Fruit fly (Drosophila melanogaster) whole organism, embryonic: ENCODE data around the gene CG33934.

Source experiments
- Antp ChIP-seq: fragments of 200-800 bp; sonication (Bioruptor generic); optimal IDR thresholded peaks from 3 replicates; lab custom pipeline; 2016; ENCODE audit warnings: missing biosample characterization, missing genetic modification characterization
- B-H2 ChIP-seq: fragments of 200-800 bp; sonication (Bioruptor generic); optimal IDR thresholded peaks from 2 replicates; lab custom pipeline; 2018; ENCODE audit warnings: missing biosample characterization, mild to moderate bottlenecking, missing genetic modification characterization
- CG11723 ChIP-seq: fragments of 200-800 bp; sonication (Bioruptor generic); optimal IDR thresholded peaks from 2 replicates; lab custom pipeline; 2017; ENCODE audit warnings: missing biosample characterization, mild to moderate bottlenecking, missing genetic modification characterization
- CG12071 ChIP-seq: fragments of 200-800 bp; sonication (Bioruptor generic); optimal IDR thresholded peaks from 3 replicates; lab custom pipeline; 2018; ENCODE audit warnings: missing biosample characterization, mild to moderate bottlenecking, missing genetic modification characterization
- CG15011 ChIP-seq: fragments of 200-800 bp; sonication (Bioruptor generic); optimal IDR thresholded peaks from 3 replicates; lab custom pipeline; 2018; ENCODE audit warnings: missing biosample characterization, mild to moderate bottlenecking, missing genetic modification characterization
- CG17829 ChIP-seq: fragments of 200-800 bp; optimal IDR thresholded peaks from 2 replicates; lab custom pipeline; 2019; ENCODE audit warnings: missing biosample characterization, mild to moderate bottlenecking, missing genetic modification characterization, moderate library complexity
- CG1792 ChIP-seq: fragments of 200-800 bp; sonication (Bioruptor generic); optimal IDR thresholded peaks from 2 replicates; lab custom pipeline; 2016; ENCODE audit warnings: missing biosample characterization, missing genetic modification characterization
- CG33557 ChIP-seq: fragments of 200-800 bp; sonication (Bioruptor generic); optimal IDR thresholded peaks from 2 replicates; lab custom pipeline; 2019; ENCODE audit warnings: missing biosample characterization, mild to moderate bottlenecking, missing genetic modification characterization, moderate library complexity
- CG3407 ChIP-seq: fragments of 200-800 bp; sonication (Bioruptor generic); optimal IDR thresholded peaks from 2 replicates; lab custom pipeline; 2018; ENCODE audit warnings: missing biosample characterization, mild to moderate bottlenecking, missing genetic modification characterization
- CG4282 ChIP-seq: fragments of 200-800 bp; sonication (Bioruptor generic); optimal IDR thresholded peaks from 2 replicates; lab custom pipeline; 2016; ENCODE audit warnings: missing biosample characterization, missing genetic modification characterization
- CG6813 ChIP-seq: fragments of 200-800 bp; sonication (Bioruptor generic); optimal IDR thresholded peaks from 2 replicates; lab custom pipeline; 2017; ENCODE audit warnings: missing biosample characterization, missing genetic modification characterization, mild to moderate bottlenecking, moderate library complexity, missing genetic modification reagents
- CG7556 ChIP-seq: fragments of 200-800 bp; sonication (Bioruptor generic); optimal IDR thresholded peaks from 2 replicates; lab custom pipeline; 2017; ENCODE audit warnings: missing biosample characterization, mild to moderate bottlenecking, missing genetic modification characterization
- CG7786 ChIP-seq: fragments of 200-800 bp; sonication (Bioruptor generic); optimal IDR thresholded peaks from 2 replicates; lab custom pipeline; 2016; ENCODE audit warnings: missing biosample characterization, missing genetic modification characterization
- CG9727 ChIP-seq: fragments of 200-800 bp; sonication (Bioruptor generic); optimal IDR thresholded peaks from 3 replicates; lab custom pipeline; 2017; ENCODE audit warnings: missing biosample characterization, mild to moderate bottlenecking, missing genetic modification characterization
- CG9797 ChIP-seq: fragments of 200-800 bp; sonication (Bioruptor generic); optimal IDR thresholded peaks from 3 replicates; lab custom pipeline; 2018; ENCODE audit warnings: missing biosample characterization, mild to moderate bottlenecking, missing genetic modification characterization
- CHES-1-like ChIP-seq: fragments of 200-800 bp; sonication (Bioruptor generic); optimal IDR thresholded peaks from 2 replicates; lab custom pipeline; 2016; ENCODE audit warnings: missing biosample characterization, missing genetic modification characterization
- CkIIα-i1 ChIP-seq: fragments of 200-800 bp; sonication (Bioruptor generic); IDR thresholded peaks from 2 replicates; pipeline ENCODE4 v1.3.6; 2022; ENCODE audit warnings: missing biosample characterization, missing genetic modification characterization
- D19A ChIP-seq: fragments of 200-800 bp; optimal IDR thresholded peaks from 3 replicates; lab custom pipeline; 2019; ENCODE audit warnings: missing biosample characterization, mild to moderate bottlenecking, missing genetic modification characterization, moderate library complexity
- Dad ChIP-seq: fragments of 200-800 bp; sonication (Bioruptor generic); optimal IDR thresholded peaks from 3 replicates; lab custom pipeline; 2016; ENCODE audit warnings: missing biosample characterization, missing genetic modification characterization
- Dfd ChIP-seq, 2 experiments: fragments of >200 bp; optimal IDR thresholded peaks; 2 replicates each; lab custom pipeline; 2017; ENCODE audit warnings: missing biosample characterization in 2 of 2, missing genetic modification characterization in 2 of 2
- Fer2 ChIP-seq: fragments of 200-800 bp; sonication (Bioruptor generic); optimal IDR thresholded peaks from 2 replicates; lab custom pipeline; 2018; ENCODE audit warnings: missing biosample characterization, mild to moderate bottlenecking, missing genetic modification characterization, moderate library complexity
- HHEX ChIP-seq: fragments of 200-800 bp; sonication (Bioruptor generic); optimal IDR thresholded peaks from 3 replicates; lab custom pipeline; 2017; ENCODE audit warnings: missing biosample characterization, mild to moderate bottlenecking, missing genetic modification characterization, missing genetic modification reagents
- HmgD ChIP-seq: fragments of 200-800 bp; sonication (Bioruptor generic); optimal IDR thresholded peaks from 3 replicates; lab custom pipeline; 2016; ENCODE audit warnings: missing biosample characterization, missing genetic modification characterization
- Hr3 ChIP-seq: fragments of 200-800 bp; sonication (Bioruptor generic); optimal IDR thresholded peaks from 3 replicates; lab custom pipeline; 2016; ENCODE audit warnings: missing biosample characterization, missing genetic modification characterization
- Hr39 ChIP-seq: fragments of >200 bp; optimal IDR thresholded peaks from 2 replicates; lab custom pipeline; 2017
- Mes4 ChIP-seq: fragments of 200-800 bp; sonication (Bioruptor generic); optimal IDR thresholded peaks from 2 replicates; lab custom pipeline; 2016; ENCODE audit warnings: missing biosample characterization, missing genetic modification characterization
- Scr ChIP-seq: fragments of 200-800 bp; sonication (Bioruptor generic); IDR thresholded peaks from 2 replicates; pipeline ENCODE4 v1.3.6; 2022; ENCODE audit warnings: missing biosample characterization, missing genetic modification characterization; ENCODE audit not compliant: partially characterized antibody
- Side ChIP-seq: fragments of 200-800 bp; sonication (Bioruptor generic); optimal IDR thresholded peaks from 2 replicates; lab custom pipeline; 2016; ENCODE audit warnings: missing biosample characterization, missing genetic modification characterization
- Stat92E ChIP-seq, 3 experiments: fragments of >200 bp in 2 of 3; fragments of 200-800 bp in 1 of 3; sonication (Bioruptor generic) in 1 of 3; optimal IDR thresholded peaks; 2 replicates each; lab custom pipeline; 2017 to 2019; ENCODE audit warnings: missing biosample characterization in 3 of 3, missing genetic modification characterization in 3 of 3, mild to moderate bottlenecking in 1 of 3, moderate library complexity in 1 of 3
- aop ChIP-seq: fragments of 200-800 bp; sonication (Bioruptor generic); IDR thresholded peaks from 2 replicates; pipeline ENCODE4 v1.3.6; 2022; ENCODE audit warnings: missing biosample characterization, missing genetic modification characterization
- br ChIP-seq: fragments of >200 bp; optimal IDR thresholded peaks from 2 replicates; lab custom pipeline; 2017
- cg ChIP-seq: fragments of 200-800 bp; sonication (Bioruptor generic); optimal IDR thresholded peaks from 3 replicates; lab custom pipeline; 2019; ENCODE audit warnings: missing biosample characterization, mild to moderate bottlenecking, missing genetic modification characterization, moderate library complexity
- ci ChIP-seq: fragments of 200-800 bp; sonication (Bioruptor generic); IDR thresholded peaks from 3 replicates; pipeline ENCODE4 v1.3.6; 2022; ENCODE audit warnings: missing biosample characterization, missing genetic modification characterization
- dan ChIP-seq: fragments of 200-800 bp; sonication (Bioruptor generic); IDR thresholded peaks from 2 replicates; pipeline ENCODE4 v1.3.6; 2022; ENCODE audit warnings: missing biosample characterization, missing genetic modification characterization
- dmrt99B ChIP-seq: fragments of 200-800 bp; sonication (Bioruptor generic); optimal IDR thresholded peaks from 2 replicates; lab custom pipeline; 2018; ENCODE audit warnings: missing biosample characterization, mild to moderate bottlenecking, missing genetic modification characterization, moderate library complexity
- ems ChIP-seq: fragments of 200-800 bp; sonication (Bioruptor generic); optimal IDR thresholded peaks from 3 replicates; lab custom pipeline; 2016; ENCODE audit warnings: missing biosample characterization, missing genetic modification characterization
- eve ChIP-seq, 2 experiments: fragments of >200 bp; optimal IDR thresholded peaks; 2 replicates each; lab custom pipeline; 2017; ENCODE audit warnings: missing biosample characterization in 2 of 2, missing genetic modification characterization in 2 of 2
- grn ChIP-seq: fragments of 200-800 bp; sonication (Bioruptor generic); optimal IDR thresholded peaks from 3 replicates; lab custom pipeline; 2017; ENCODE audit warnings: missing biosample characterization, missing genetic modification characterization
- gt ChIP-seq: fragments of 200-800 bp; sonication (Bioruptor generic); IDR thresholded peaks from 2 replicates; pipeline ENCODE4 v1.3.6; 2022; ENCODE audit warnings: missing biosample characterization, missing genetic modification characterization
- kni ChIP-seq: fragments of 200-800 bp; sonication (Bioruptor generic); optimal IDR thresholded peaks from 3 replicates; lab custom pipeline; 2017; ENCODE audit warnings: mild to moderate bottlenecking, missing biosample characterization, missing genetic modification reagents, missing genetic modification characterization
- otp ChIP-seq: fragments of 200-800 bp; sonication (Bioruptor generic); IDR thresholded peaks from 3 replicates; pipeline ENCODE4, ENCODE4 v1.3.6; 2022; ENCODE audit warnings: missing biosample characterization, missing genetic modification characterization
- pho ChIP-seq: fragments of 200-800 bp; sonication (Bioruptor generic); optimal IDR thresholded peaks from 2 replicates; lab custom pipeline; 2016; ENCODE audit warnings: missing biosample characterization, missing genetic modification characterization
- pita ChIP-seq: fragments of 200-800 bp; sonication (Bioruptor generic); optimal IDR thresholded peaks from 2 replicates; lab custom pipeline; 2017; ENCODE audit warnings: missing biosample characterization, mild to moderate bottlenecking, missing genetic modification characterization
- sc ChIP-seq, 3 experiments: fragments of >200 bp in 2 of 3; fragments of 200-800 bp in 1 of 3; sonication (Bioruptor generic) in 1 of 3; optimal IDR thresholded peaks; 2 replicates in 2 of 3; 3 replicates in 1 of 3; lab custom pipeline; 2017; ENCODE audit warnings: mild to moderate bottlenecking in 1 of 3, missing biosample characterization in 1 of 3, missing genetic modification characterization in 1 of 3, missing genetic modification reagents in 1 of 3
- sens-2 ChIP-seq: fragments of 200-800 bp; sonication (Bioruptor generic); IDR thresholded peaks from 2 replicates; pipeline ENCODE4 v1.3.6; 2022; ENCODE audit warnings: missing biosample characterization, missing genetic modification characterization
- sima ChIP-seq: fragments of 200-800 bp; sonication (Bioruptor generic); optimal IDR thresholded peaks from 2 replicates; lab custom pipeline; 2016; ENCODE audit warnings: missing biosample characterization, missing genetic modification characterization
- slbo ChIP-seq: fragments of 200-800 bp; sonication (Bioruptor generic); IDR thresholded peaks from 2 replicates; pipeline ENCODE4 v1.3.6; 2022; ENCODE audit warnings: missing biosample characterization, missing genetic modification characterization
- stwl ChIP-seq: fragments of 200-800 bp; sonication (Bioruptor generic); optimal IDR thresholded peaks from 3 replicates; lab custom pipeline; 2018; ENCODE audit warnings: missing biosample characterization, mild to moderate bottlenecking, missing genetic modification characterization, moderate library complexity
- sug ChIP-seq: fragments of 200-800 bp; optimal IDR thresholded peaks from 2 replicates; lab custom pipeline; 2019; ENCODE audit warnings: missing biosample characterization, mild to moderate bottlenecking, missing genetic modification characterization, moderate library complexity
- zf30C ChIP-seq: fragments of 200-800 bp; sonication (Bioruptor generic); optimal IDR thresholded peaks from 3 replicates; lab custom pipeline; 2018; ENCODE audit warnings: missing biosample characterization, mild to moderate bottlenecking, missing genetic modification characterization

The CG33934 gene

dm6 chr3R:20031043-20031763 lies 11.4 kb upstream of the CG33934 start, which contains the start of gene trem (continued):
- TF ChIP-seq CG7786 (GFP tag; lab: Kevin White, UChicago), result peak; percentile 18
- peak; percentile 69 for TF ChIP-seq HHEX (GFP tag; lab: Kevin White, UChicago)
- peak; percentile 28; the same call in 1 of the 2 replicates for TF ChIP-seq aop (GFP tag; lab: Robert Waterston, UW)
- TF ChIP-seq slbo (GFP tag; lab: Robert Waterston, UW), result peak; percentile 91
- peak; percentile 82 for TF ChIP-seq CG33557
- TF ChIP-seq sens-2 (GFP tag; lab: Robert Waterston, UW), result no peak
- TF ChIP-seq Antp (GFP tag; lab: Kevin White, UChicago), result peak; percentile 10
- TF ChIP-seq CG15011, result no peak
- no peak for TF ChIP-seq dan (GFP tag; lab: Robert Waterston, UW)
- no peak for TF ChIP-seq grn
- TF ChIP-seq dmrt99B (tag; lab: Kevin White, UChicago), result no peak
- no peak for TF ChIP-seq CkIIα-i1
- no peak for TF ChIP-seq pita (GFP tag; lab: Kevin White, UChicago)
- TF ChIP-seq br, result no peak
- no peak for TF ChIP-seq ems (GFP tag; lab: Kevin White, UChicago)
- peak; percentile 67 for TF ChIP-seq Fer2
- no peak for TF ChIP-seq gt (GFP tag; lab: Robert Waterston, UW)
- TF ChIP-seq eve (GFP tag; optimal IDR thresholded peaks at IDR 0.05; lab: Kevin White, UChicago), result no peak
- no peak for TF ChIP-seq sc (optimal IDR thresholded peaks at IDR 0.05; lab: Kevin White, UChicago)
- TF ChIP-seq sc (GFP tag; optimal IDR thresholded peaks at IDR 0.05; lab: Kevin White, UChicago), result peak; percentile 45
- TF ChIP-seq ci (GFP tag; lab: Robert Waterston, UW), result peak; percentile 20; the same call in 1 of the 3 replicates
- TF ChIP-seq CHES-1-like (GFP tag; lab: Kevin White, UChicago), result peak; percentile 28
- TF ChIP-seq CG4282 (GFP tag; lab: Kevin White, UChicago), result no peak
- TF ChIP-seq Stat92E (GFP tag; optimal IDR thresholded peaks at IDR 0.05; lab: Kevin White, UChicago), result no peak
- TF ChIP-seq cg (GFP tag; lab: Kevin White, UChicago), result no peak
- peak; percentile 48 for TF ChIP-seq CG3407 (GFP tag; lab: Kevin White, UChicago)
- no peak for TF ChIP-seq kni (GFP tag; lab: Kevin White, UChicago)
- no peak for TF ChIP-seq Hr39
- TF ChIP-seq Scr (GFP tag; lab: Robert Waterston, UW), result peak; percentile 17; the same call in 1 of the 2 replicates
- TF ChIP-seq CG9797 (GFP tag; lab: Kevin White, UChicago), result no peak
- TF ChIP-seq pho (GFP tag; lab: Kevin White, UChicago), result peak; percentile 71
- TF ChIP-seq otp (GFP tag; lab: Robert Waterston, UW), result no peak
- peak; percentile 54 for TF ChIP-seq CG11723 (GFP tag; lab: Kevin White, UChicago)
- no peak for TF ChIP-seq CG12071 (GFP tag; lab: Kevin White, UChicago)
- peak; percentile 49 for TF ChIP-seq B-H2
- no peak for TF ChIP-seq Side (GFP tag; lab: Kevin White, UChicago)
- peak; percentile 15 for TF ChIP-seq stwl (tag; lab: Kevin White, UChicago)
- no peak for TF ChIP-seq CG6813 (GFP tag; lab: Kevin White, UChicago)
- no peak for TF ChIP-seq CG1792
- no peak for TF ChIP-seq Dad
- TF ChIP-seq CG9727 (GFP tag; lab: Kevin White, UChicago), result peak; percentile 88
- TF ChIP-seq D19A (tag; lab: Kevin White, UChicago), result no peak
- TF ChIP-seq HmgD (GFP tag; lab: Kevin White, UChicago), result no peak
- no peak for TF ChIP-seq zf30C (GFP tag; lab: Kevin White, UChicago)
- no peak for TF ChIP-seq Mes4 (GFP tag; lab: Kevin White, UChicago)
- peak; percentile 68 for TF ChIP-seq CG17829 (tag; lab: Kevin White, UChicago)
- no peak for TF ChIP-seq Dfd (GFP tag; optimal IDR thresholded peaks at IDR 0.05; lab: Kevin White, UChicago)
- TF ChIP-seq CG7556 (GFP tag; lab: Kevin White, UChicago), result peak; percentile 82
- TF ChIP-seq Hr3 (GFP tag; lab: Kevin White, UChicago), result peak; percentile 84
- TF ChIP-seq sima (GFP tag; lab: Kevin White, UChicago), result no peak
- TF ChIP-seq sug (tag; lab: Kevin White, UChicago), result peak; percentile 82
